Worm (Caenorhabditis elegans) whole organism, L1 larva: ENCODE data around the gene C31E10.5.

ENCODE experiments used
- C04F5.9 ChIP-seq: sonication (generic microtip); optimal IDR thresholded peaks from 2 replicates; lab custom pipeline; 2016; ENCODE audit warnings: missing genetic modification characterization, missing compliant biosample characterization
- C16A3.4 ChIP-seq: fragments of 150-350 bp; optimal IDR thresholded peaks from 2 replicates; lab custom pipeline; 2014; ENCODE audit warnings: missing biosample characterization, missing genetic modification characterization
- C34B4.2 ChIP-seq: sonication (generic microtip); optimal IDR thresholded peaks from 2 replicates; lab custom pipeline; 2017; ENCODE audit warnings: mild to moderate bottlenecking, missing genetic modification characterization, missing compliant biosample characterization
- alr-1 ChIP-seq: fragments of 200-800 bp; sonication (Bioruptor generic); optimal IDR thresholded peaks from 2 replicates; lab custom pipeline; 2018; ENCODE audit warnings: borderline replicate concordance, mild to moderate bottlenecking, missing genetic modification characterization, missing compliant biosample characterization
- aly-2 ChIP-seq: fragments of 150-350 bp; optimal IDR thresholded peaks from 2 replicates; lab custom pipeline; 2014; ENCODE audit warnings: missing biosample characterization, missing genetic modification characterization
- blmp-1 ChIP-seq: fragments of 150-350 bp; optimal IDR thresholded peaks from 2 replicates; lab custom pipeline; 2014; ENCODE audit warnings: missing biosample characterization, missing genetic modification characterization
- ceh-63 ChIP-seq: fragments of 200-800 bp; sonication (Bioruptor generic); optimal IDR thresholded peaks from 2 replicates; lab custom pipeline; 2018; ENCODE audit warnings: mild to moderate bottlenecking, missing genetic modification characterization, missing compliant biosample characterization
- ceh-8 ChIP-seq: fragments of 200-800 bp; sonication (Bioruptor generic); optimal IDR thresholded peaks from 2 replicates; lab custom pipeline; 2018; ENCODE audit warnings: mild to moderate bottlenecking, missing genetic modification characterization, moderate library complexity, missing compliant biosample characterization
- ceh-82 ChIP-seq, 3 experiments: fragments of 150-350 bp in 1 of 3; sonication (generic microtip) in 2 of 3; optimal IDR thresholded peaks; 2 replicates each; lab custom pipeline; 2014 to 2017; ENCODE audit warnings: missing biosample characterization in 3 of 3, missing genetic modification characterization in 3 of 3
- ceh-88 ChIP-seq: fragments of 200-800 bp; sonication (Bioruptor generic); IDR thresholded peaks from 2 replicates; pipeline ENCODE4 v1.3.6; 2022; ENCODE audit warnings: missing genetic modification characterization, missing compliant biosample characterization
- ces-1 ChIP-seq: fragments of 150-350 bp; optimal IDR thresholded peaks from 2 replicates; lab custom pipeline; 2014; ENCODE audit warnings: missing biosample characterization, missing genetic modification reagents, missing genetic modification characterization
- egl-13 ChIP-seq: sonication (generic microtip); optimal IDR thresholded peaks from 2 replicates; lab custom pipeline; 2016; ENCODE audit warnings: missing genotype, missing genetic modification reagents, missing genetic modification characterization, missing compliant biosample characterization
- elt-3 ChIP-seq, 6 experiments: fragments of 150-350 bp in 1 of 6; sonication (generic microtip); optimal IDR thresholded peaks; 2 replicates each; lab custom pipeline; 2017 to 2018; ENCODE audit warnings: missing biosample characterization in 6 of 6, missing genetic modification characterization in 6 of 6, inconsistent platforms in 1 of 6
- ets-5 ChIP-seq: fragments of 200-800 bp; sonication (Bioruptor generic); IDR thresholded peaks from 2 replicates; pipeline ENCODE4 v1.3.6; 2022; ENCODE audit warnings: missing genetic modification characterization, missing compliant biosample characterization
- fkh-8 ChIP-seq: sonication (generic microtip); optimal IDR thresholded peaks from 2 replicates; lab custom pipeline; 2016; ENCODE audit warnings: mild to moderate bottlenecking, missing genetic modification characterization, missing compliant biosample characterization
- grh-1 ChIP-seq: fragments of 200-800 bp; sonication (Bioruptor generic); IDR thresholded peaks from 2 replicates; pipeline ENCODE4 v1.3.6; 2022; ENCODE audit warnings: missing genetic modification reagents, missing genetic modification characterization, missing compliant biosample characterization
- hlh-4 ChIP-seq: sonication (generic microtip); optimal IDR thresholded peaks from 2 replicates; lab custom pipeline; 2016; ENCODE audit warnings: mild to moderate bottlenecking, missing genetic modification characterization, missing compliant biosample characterization
- hpl-2 ChIP-seq: fragments of 150-350 bp; optimal IDR thresholded peaks from 2 replicates; lab custom pipeline; 2014; ENCODE audit warnings: missing biosample characterization, missing genetic modification reagents, missing genetic modification characterization
- irx-1 ChIP-seq: sonication (generic microtip); optimal IDR thresholded peaks from 2 replicates; lab custom pipeline; 2016; ENCODE audit warnings: missing genetic modification characterization, missing compliant biosample characterization
- lin-14 ChIP-seq: fragments of 200-800 bp; sonication (Bioruptor generic); optimal IDR thresholded peaks from 2 replicates; lab custom pipeline; 2018; ENCODE audit warnings: mild to moderate bottlenecking, missing genetic modification characterization, moderate library complexity, missing compliant biosample characterization
- lin-15B ChIP-seq: fragments of 150-350 bp; sonication (generic microtip); optimal IDR thresholded peaks from 3 replicates; lab custom pipeline; 2014; ENCODE audit warnings: missing biosample characterization, missing genetic modification characterization
- lin-35 ChIP-seq, 2 experiments: fragments of 150-350 bp; optimal IDR thresholded peaks; 2 replicates each; lab custom pipeline; 2014; ENCODE audit warnings: missing biosample characterization in 2 of 2, missing genetic modification characterization in 2 of 2, missing genetic modification reagents in 2 of 2
- lin-39 ChIP-seq: fragments of 150-350 bp; optimal IDR thresholded peaks from 2 replicates; lab custom pipeline; 2014; ENCODE audit warnings: missing biosample characterization, missing genetic modification reagents, missing genetic modification characterization
- lsy-2 ChIP-seq, 2 experiments: fragments of 150-350 bp; optimal IDR thresholded peaks; 2 replicates each; lab custom pipeline; 2014; ENCODE audit warnings: missing biosample characterization in 2 of 2, missing genetic modification characterization in 2 of 2
- mef-2 ChIP-seq: fragments of 150-350 bp; optimal IDR thresholded peaks from 2 replicates; lab custom pipeline; 2014; ENCODE audit warnings: missing biosample characterization, missing genetic modification characterization
- mep-1 ChIP-seq: fragments of 150-350 bp; optimal IDR thresholded peaks from 2 replicates; lab custom pipeline; 2014; ENCODE audit warnings: missing biosample characterization, missing genetic modification characterization
- nhr-12 ChIP-seq: sonication (generic microtip); optimal IDR thresholded peaks from 2 replicates; lab custom pipeline; 2017; ENCODE audit warnings: missing biosample characterization, missing genetic modification characterization
- nhr-19 ChIP-seq: fragments of 200-800 bp; sonication (Bioruptor generic); conservative IDR thresholded peaks from 2 replicates; pipeline ENCODE4 v1.3.6; 2022; ENCODE audit warnings: missing genetic modification characterization, missing compliant biosample characterization
- nhr-20 ChIP-seq: sonication (generic microtip); optimal IDR thresholded peaks from 2 replicates; lab custom pipeline; 2016; ENCODE audit warnings: mild to moderate bottlenecking, missing genetic modification characterization, missing compliant biosample characterization
- nhr-237 ChIP-seq: fragments of 150-350 bp; optimal IDR thresholded peaks from 2 replicates; lab custom pipeline; 2014; ENCODE audit warnings: missing biosample characterization, missing genetic modification characterization
- nhr-47 ChIP-seq: sonication (generic microtip); optimal IDR thresholded peaks from 2 replicates; lab custom pipeline; 2016; ENCODE audit warnings: mild to moderate bottlenecking, missing genetic modification characterization, moderate library complexity, missing compliant biosample characterization
- nhr-71 ChIP-seq: sonication (generic microtip); optimal IDR thresholded peaks from 2 replicates; lab custom pipeline; 2016; ENCODE audit warnings: mild to moderate bottlenecking, missing genetic modification characterization, moderate library complexity, missing compliant biosample characterization
- nhr-76 ChIP-seq: sonication (generic microtip); optimal IDR thresholded peaks from 2 replicates; lab custom pipeline; 2017; ENCODE audit warnings: missing biosample characterization, missing genetic modification characterization
- nhr-77 ChIP-seq: fragments of 150-350 bp; optimal IDR thresholded peaks from 2 replicates; lab custom pipeline; 2014; ENCODE audit warnings: missing biosample characterization, missing genetic modification characterization
- nhr-85 ChIP-seq: sonication (generic microtip); peaks from one replicate; lab custom pipeline; 2016; ENCODE audit warnings: missing genetic modification characterization, inconsistent platforms, missing compliant biosample characterization
- nhr-90 ChIP-seq: sonication (generic microtip); optimal IDR thresholded peaks from 2 replicates; lab custom pipeline; 2016; ENCODE audit warnings: mild to moderate bottlenecking, missing genetic modification characterization, missing compliant biosample characterization; ENCODE audit not compliant: poor library complexity
- pag-3 ChIP-seq: sonication (generic microtip); optimal IDR thresholded peaks from 2 replicates; lab custom pipeline; 2017; ENCODE audit warnings: missing genetic modification characterization, mild to moderate bottlenecking, missing compliant biosample characterization, antibody characterized with exemption, borderline replicate concordance; ENCODE audit not compliant: insufficient read depth
- pqm-1 ChIP-seq: sonication (generic microtip); optimal IDR thresholded peaks from 3 replicates; lab custom pipeline; 2017; ENCODE audit warnings: missing biosample characterization, missing genetic modification characterization
- rnt-1 ChIP-seq: sonication (generic microtip); optimal IDR thresholded peaks from 2 replicates; lab custom pipeline; 2016; ENCODE audit warnings: mild to moderate bottlenecking, missing genetic modification characterization, moderate library complexity, missing compliant biosample characterization
- snpc-4 ChIP-seq: fragments of 150-350 bp; optimal IDR thresholded peaks from 2 replicates; lab custom pipeline; 2014; ENCODE audit warnings: missing biosample characterization, missing genetic modification characterization
- snu-23 ChIP-seq: sonication (generic microtip); optimal IDR thresholded peaks from 2 replicates; lab custom pipeline; 2016; ENCODE audit warnings: missing genetic modification characterization, missing compliant biosample characterization
- sox-4 ChIP-seq: sonication (generic microtip); optimal IDR thresholded peaks from 2 replicates; lab custom pipeline; 2016; ENCODE audit warnings: missing genetic modification characterization, missing compliant biosample characterization
- sptf-1 ChIP-seq: fragments of 150-350 bp; optimal IDR thresholded peaks from 2 replicates; lab custom pipeline; 2014; ENCODE audit warnings: missing biosample characterization, missing genetic modification characterization
- sup-37 ChIP-seq: fragments of 200-800 bp; sonication (Bioruptor generic); optimal IDR thresholded peaks from 2 replicates; lab custom pipeline; 2018; ENCODE audit warnings: mild to moderate bottlenecking, missing genetic modification characterization, missing compliant biosample characterization
- swsn-7 ChIP-seq: sonication (generic microtip); optimal IDR thresholded peaks from 2 replicates; lab custom pipeline; 2016; ENCODE audit warnings: missing genetic modification characterization, missing compliant biosample characterization
- tlp-1 ChIP-seq: fragments of 150-350 bp; optimal IDR thresholded peaks from 2 replicates; lab custom pipeline; 2014; ENCODE audit warnings: missing biosample characterization, missing genetic modification characterization
- unc-130 ChIP-seq: fragments of 150-350 bp; optimal IDR thresholded peaks from 2 replicates; lab custom pipeline; 2017; ENCODE audit warnings: missing biosample characterization, missing genetic modification characterization, inconsistent platforms
- unc-62 ChIP-seq: fragments of 150-350 bp; optimal IDR thresholded peaks from 2 replicates; lab custom pipeline; 2014; ENCODE audit warnings: missing biosample characterization, missing genetic modification reagents, missing genetic modification characterization
- unc-86 ChIP-seq: sonication (generic microtip); optimal IDR thresholded peaks from 2 replicates; lab custom pipeline; 2016; ENCODE audit warnings: missing genetic modification characterization, missing compliant biosample characterization
- unc-98 ChIP-seq: fragments of 200-800 bp; sonication (Bioruptor generic); IDR thresholded peaks from 2 replicates; pipeline ENCODE4 v1.3.6; 2022; ENCODE audit warnings: missing genetic modification characterization, missing compliant biosample characterization
- vab-15 ChIP-seq: sonication (generic microtip); optimal IDR thresholded peaks from 2 replicates; lab custom pipeline; 2017; ENCODE audit warnings: missing genotype, mild to moderate bottlenecking, missing genetic modification characterization, missing compliant biosample characterization
- zag-1 ChIP-seq: fragments of 150-350 bp; optimal IDR thresholded peaks from 2 replicates; lab custom pipeline; 2014; ENCODE audit warnings: missing biosample characterization, missing genetic modification characterization
- zip-4 ChIP-seq: fragments of 200-800 bp; sonication (Bioruptor generic); optimal IDR thresholded peaks from 2 replicates; lab custom pipeline; 2018; ENCODE audit warnings: mild to moderate bottlenecking, missing genetic modification characterization, moderate library complexity, missing compliant biosample characterization

Gene C31E10.5

ce11 chrX:13974448-13975071 lies 21.1 kb downstream of the C31E10.5 start:
- TF ChIP-seq lin-14 (peak; percentile 58), sup-37 (no peak), lin-39 (tag; lab: Kevin White, UChicago) (peak; percentile 16), unc-86 (tag; lab: Kevin White, UChicago) (no peak), unc-98 (GFP tag; lab: Robert Waterston, UW) (no peak), pag-3 (tag; lab: Kevin White, UChicago) (no peak), ceh-82 (tag; optimal IDR thresholded peaks at IDR 0.05; lab: Kevin White, UChicago) (no peak), blmp-1 (tag; lab: Kevin White, UChicago) (peak; percentile 96), egl-13 (tag; lab: Kevin White, UChicago) (no peak), pqm-1 (tag; lab: Kevin White, UChicago) (no peak), ceh-63 (no peak), lin-15B (no peak), nhr-47 (tag; lab: Kevin White, UChicago) (no peak), nhr-90 (tag; lab: Kevin White, UChicago) (peak; percentile 19), zip-4 (GFP tag; lab: Kevin White, UChicago) (no peak), nhr-12 (tag; lab: Kevin White, UChicago) (no peak), C16A3.4 (tag; lab: Kevin White, UChicago) (no peak), elt-3 (tag; optimal IDR thresholded peaks at IDR 0.05; lab: Kevin White, UChicago) (peak in 3 of 6 experiments; percentile 10 to 88 (median 29)), irx-1 (tag; lab: Kevin White, UChicago) (no peak), sox-4 (tag; lab: Kevin White, UChicago) (no peak), nhr-71 (tag; lab: Kevin White, UChicago) (peak; percentile 35), ces-1 (no peak), nhr-19 (peak; percentile 10; the same call in 1 of the 2 replicates), aly-2 (tag; lab: Kevin White, UChicago) (no peak), swsn-7 (tag; lab: Kevin White, UChicago) (no peak), ets-5 (GFP tag; lab: Robert Waterston, UW) (no peak), fkh-8 (no peak), sptf-1 (tag; lab: Kevin White, UChicago) (no peak), lsy-2 (tag; optimal IDR thresholded peaks at IDR 0.05; lab: Kevin White, UChicago) (peak; percentile 16 to 28), nhr-237 (tag; lab: Kevin White, UChicago) (no peak), nhr-76 (tag; lab: Kevin White, UChicago) (no peak), ceh-88 (GFP tag; lab: Robert Waterston, UW) (no peak), mep-1 (tag; lab: Kevin White, UChicago) (peak; percentile 44), nhr-77 (tag; lab: Kevin White, UChicago) (no peak), lin-35 (GFP tag; optimal IDR thresholded peaks at IDR 0.05; lab: Kevin White, UChicago) (peak in 1 of 2 experiments; percentile 22), unc-62 (GFP tag; lab: Kevin White, UChicago) (no peak), nhr-85 (peak; percentile 90), tlp-1 (tag; lab: Kevin White, UChicago) (no peak), vab-15 (tag; lab: Kevin White, UChicago) (peak; percentile 52), ceh-8 (GFP tag; lab: Kevin White, UChicago) (no peak), unc-130 (peak; percentile 1), alr-1 (tag; lab: Kevin White, UChicago) (no peak), zag-1 (tag; lab: Kevin White, UChicago) (no peak), mef-2 (tag; lab: Kevin White, UChicago) (no peak), nhr-20 (tag; lab: Kevin White, UChicago) (peak; percentile 65), C04F5.9 (tag; lab: Kevin White, UChicago) (no peak), hlh-4 (tag; lab: Kevin White, UChicago) (no peak), snpc-4 (no peak), C34B4.2 (no peak), hpl-2 (GFP tag; lab: Kevin White, UChicago) (no peak), rnt-1 (tag; lab: Kevin White, UChicago) (peak; percentile 49), snu-23 (GFP tag; lab: Kevin White, UChicago) (peak; percentile 37), grh-1 (no peak)
